Worm (Caenorhabditis elegans): ENCODE data around the gene W02H5.8.

The W02H5.8 gene

DNA sequence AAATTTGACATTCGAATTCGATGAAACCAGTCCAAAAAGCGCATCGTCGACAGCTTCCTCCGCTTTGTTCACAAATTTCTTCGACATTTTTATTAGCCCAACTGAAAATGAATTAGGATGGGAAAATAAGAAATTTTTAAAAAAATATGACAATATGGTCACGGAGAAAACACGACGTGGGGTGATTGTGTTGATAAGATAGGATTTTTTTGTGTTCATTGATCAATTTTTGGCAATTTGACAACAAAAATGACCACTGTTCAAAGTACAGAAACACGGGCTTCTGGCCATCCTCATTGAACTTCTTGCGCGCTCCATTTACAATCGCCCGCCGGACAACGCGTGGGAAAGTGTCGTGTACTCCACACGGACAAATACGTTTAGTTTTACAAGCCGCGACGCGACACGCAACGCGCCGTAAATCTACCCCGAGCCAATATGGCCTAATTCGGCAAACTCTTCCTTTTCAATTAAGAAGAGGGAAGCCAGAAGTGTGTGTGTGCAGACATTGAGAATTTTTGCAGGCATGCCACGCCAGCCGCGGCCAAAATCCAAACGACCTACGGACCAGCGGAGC, at the start of gene W02H5.8, which contains the start of gene angl-1:
W02H5.8 (minus strand) TSS at position 101 of the 577 bp plus-strand sequence.
angl-1 (plus strand) TSS at position 527 of the 577 bp plus-strand sequence.
- no peak for TF ChIP-seq mml-1 (tag; optimal IDR thresholded peaks at IDR 0.05)
- no peak for TF ChIP-seq nhr-77 (tag; optimal IDR thresholded peaks at IDR 0.05)
- TF ChIP-seq sea-2 (GFP tag; optimal IDR thresholded peaks at IDR 0.05), result no peak
- no peak for TF ChIP-seq zag-1 (tag; optimal IDR thresholded peaks at IDR 0.05)
- TF ChIP-seq nhr-28 (tag; optimal IDR thresholded peaks at IDR 0.05), result no peak
- TF ChIP-seq tbx-2 (tag; optimal IDR thresholded peaks at IDR 0.05), result no peak
- no peak for TF ChIP-seq ztf-11 (tag; optimal IDR thresholded peaks at IDR 0.05)
- no peak for TF ChIP-seq mdl-1 (tag; optimal IDR thresholded peaks at IDR 0.05)
- TF ChIP-seq elt-3 (tag; optimal IDR thresholded peaks at IDR 0.05), result no peak
- no peak for TF ChIP-seq egl-27 (tag; optimal IDR thresholded peaks at IDR 0.05)
- no peak for TF ChIP-seq lin-39 (tag; optimal IDR thresholded peaks at IDR 0.05)

DNA sequence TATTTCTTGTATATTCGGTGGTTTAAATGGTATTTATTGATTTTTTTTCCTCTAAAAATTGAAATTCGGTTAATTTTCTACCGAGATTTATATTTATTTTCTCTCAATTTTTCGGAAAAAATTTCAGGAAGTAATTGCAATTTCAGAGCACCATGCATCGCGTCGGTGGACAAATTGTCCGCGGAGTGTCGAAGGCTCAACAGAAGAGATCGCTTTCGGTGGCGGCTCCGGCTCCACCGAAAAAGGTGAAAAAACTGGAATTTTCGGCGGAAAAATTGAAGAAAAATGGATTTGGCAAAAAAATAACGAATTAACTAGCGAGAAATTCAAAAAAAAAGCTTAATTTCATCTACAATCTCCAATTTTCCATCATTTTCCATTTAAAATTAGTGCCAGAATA, 46.4 kb upstream of the W02H5.8 start, which contains the start of gene nuo-5:
nuo-5 (plus strand) TSS at position 147 of the 400 bp plus-strand sequence.
- TF ChIP-seq ceh-82 (tag; optimal IDR thresholded peaks at IDR 0.05) (no peak), nhr-12 (tag; optimal IDR thresholded peaks at IDR 0.05) (no peak), nhr-25 (tag; optimal IDR thresholded peaks at IDR 0.05) (no peak), ama-1 (optimal IDR thresholded peaks at IDR 0.05) (no peak), snpc-4 (tag; optimal IDR thresholded peaks at IDR 0.05) (no peak), ZK546.5 (tag; optimal IDR thresholded peaks at IDR 0.05) (no peak), elt-3 (tag; optimal IDR thresholded peaks at IDR 0.05) (no peak), nhr-76 (tag; optimal IDR thresholded peaks at IDR 0.05) (no peak), nhr-23 (tag; optimal IDR thresholded peaks at IDR 0.05) (no peak), nhr-237 (tag; optimal IDR thresholded peaks at IDR 0.05) (no peak)

- TF ChIP-seq elt-1 (tag; optimal IDR thresholded peaks at IDR 0.05) (no peak), sea-2 (GFP tag; optimal IDR thresholded peaks at IDR 0.05) (no peak), pha-4 (tag; optimal IDR thresholded peaks at IDR 0.05) (no peak), nhr-77 (tag; optimal IDR thresholded peaks at IDR 0.05) (no peak), aly-2 (tag; optimal IDR thresholded peaks at IDR 0.05) (no peak), mdl-1 (tag; optimal IDR thresholded peaks at IDR 0.05) (no peak), nhr-43 (tag; optimal IDR thresholded peaks at IDR 0.05; ENCODE audit: poor library complexity, severe bottlenecking) (no peak), jun-1 (tag; optimal IDR thresholded peaks at IDR 0.05) (no peak), ceh-28 (tag; optimal IDR thresholded peaks at IDR 0.05) (no peak), nhr-25 (tag; optimal IDR thresholded peaks at IDR 0.05) (no peak), hmg-11 (tag; optimal IDR thresholded peaks at IDR 0.05) (no peak), pqm-1 (tag; optimal IDR thresholded peaks at IDR 0.05) (no peak), ceh-82 (tag; optimal IDR thresholded peaks at IDR 0.05) (no peak), ama-1 (optimal IDR thresholded peaks at IDR 0.05) (no peak), ZK546.5 (tag; optimal IDR thresholded peaks at IDR 0.05) (no peak), tbx-2 (tag; optimal IDR thresholded peaks at IDR 0.05) (no peak), unc-39 (tag; optimal IDR thresholded peaks at IDR 0.05) (no peak)
Measured at ce11 chrV:2697693-2698092, 45.2 kb upstream of the W02H5.8 start.

DNA sequence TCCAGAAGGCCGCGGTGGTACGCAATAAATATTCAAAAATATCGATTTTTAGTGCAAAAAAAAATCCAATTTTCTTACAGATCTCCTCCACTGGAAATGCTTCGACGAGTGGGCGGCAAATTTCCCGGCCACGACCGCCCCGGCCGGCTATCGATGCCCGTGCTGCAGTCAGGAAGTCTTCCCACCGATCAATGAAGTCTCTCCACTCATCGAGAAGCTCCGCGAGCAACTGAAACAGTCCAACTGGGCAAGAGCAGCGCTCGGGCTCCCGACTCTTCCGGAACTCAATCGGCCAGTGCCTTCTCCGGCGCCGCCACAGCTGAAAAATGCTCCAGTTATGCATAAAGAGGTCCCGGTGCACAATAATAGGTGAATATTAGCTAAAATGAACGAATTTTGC, 43.5 kb upstream of the W02H5.8 start, which contains the start of gene Y45G12B.3:
Y45G12B.3 (minus strand) TSS at position 320 of the 400 bp plus-strand sequence.
- TF ChIP-seq lin-15B (tag; optimal IDR thresholded peaks at IDR 0.05) (no peak), nhr-28 (tag; optimal IDR thresholded peaks at IDR 0.05) (no peak), R02D3.7 (tag; optimal IDR thresholded peaks at IDR 0.05) (no peak), ztf-11 (tag; optimal IDR thresholded peaks at IDR 0.05) (no peak), elt-3 (tag; optimal IDR thresholded peaks at IDR 0.05) (no peak), fkh-10 (GFP tag; optimal IDR thresholded peaks at IDR 0.05) (no peak)

DNA sequence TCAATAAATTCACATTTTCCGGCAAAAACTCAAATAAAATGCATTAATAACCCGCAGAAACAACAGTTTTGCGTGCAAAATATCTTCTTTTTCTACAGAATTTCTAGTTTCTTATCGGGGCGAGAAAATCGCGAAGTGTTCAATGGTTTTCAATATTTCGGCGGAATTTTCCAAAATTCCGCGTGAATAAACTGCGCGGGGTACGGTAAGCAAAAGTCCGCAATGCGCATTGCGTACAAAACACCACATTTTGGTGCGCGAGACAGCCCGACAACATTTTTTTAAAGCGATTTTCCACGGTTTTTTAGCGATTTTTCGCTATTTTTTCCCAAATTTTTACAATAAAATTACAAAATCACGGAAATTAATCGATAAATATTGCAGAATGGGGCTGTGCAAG, 41.9 kb upstream of the W02H5.8 start, which contains the start of gene Y45G12B.2:
Y45G12B.2 (plus strand) TSS at position 383 of the 400 bp plus-strand sequence.
- TF ChIP-seq jun-1 (tag; optimal IDR thresholded peaks at IDR 0.05), result peak; percentile 17
- TF ChIP-seq nhr-25 (tag; optimal IDR thresholded peaks at IDR 0.05), result peak; percentile 38
- TF ChIP-seq ztf-4 (tag; optimal IDR thresholded peaks at IDR 0.05), result no peak
- peak; percentile 67 for TF ChIP-seq hmg-11 (tag; optimal IDR thresholded peaks at IDR 0.05)
- peak; percentile 47 for TF ChIP-seq elt-2 (tag; optimal IDR thresholded peaks at IDR 0.05)
- no peak for TF ChIP-seq skn-1 (tag; optimal IDR thresholded peaks at IDR 0.05)
- TF ChIP-seq unc-39 (tag; optimal IDR thresholded peaks at IDR 0.05), result no peak
- no peak for TF ChIP-seq ama-1 (optimal IDR thresholded peaks at IDR 0.05)
- TF ChIP-seq daf-12 (tag; optimal IDR thresholded peaks at IDR 0.05), result no peak
- TF ChIP-seq lsy-12 (tag; optimal IDR thresholded peaks at IDR 0.05), result no peak
- no peak for TF ChIP-seq ceh-9 (tag; optimal IDR thresholded peaks at IDR 0.05)
- TF ChIP-seq nhr-237 (tag; optimal IDR thresholded peaks at IDR 0.05), result no peak
- no peak for TF ChIP-seq ceh-82 (tag; optimal IDR thresholded peaks at IDR 0.05)
- TF ChIP-seq mdl-1 (tag; optimal IDR thresholded peaks at IDR 0.05), result no peak
- peak; percentile 31 for TF ChIP-seq ceh-28 (tag; optimal IDR thresholded peaks at IDR 0.05)
- no peak for TF ChIP-seq mml-1 (tag; optimal IDR thresholded peaks at IDR 0.05)
- TF ChIP-seq elt-1 (tag; optimal IDR thresholded peaks at IDR 0.05), result no peak
- TF ChIP-seq lin-15B (tag; optimal IDR thresholded peaks at IDR 0.05), result peak; percentile 71
- TF ChIP-seq aly-2 (tag; optimal IDR thresholded peaks at IDR 0.05), result no peak
- TF ChIP-seq fkh-2 (tag; optimal IDR thresholded peaks at IDR 0.05), result no peak
- TF ChIP-seq elt-3 (tag; optimal IDR thresholded peaks at IDR 0.05), result no peak
- peak; percentile 58 for TF ChIP-seq nhr-23 (tag; optimal IDR thresholded peaks at IDR 0.05)
- no peak for TF ChIP-seq fos-1 (tag; optimal IDR thresholded peaks at IDR 0.05)
- TF ChIP-seq pqm-1 (tag; optimal IDR thresholded peaks at IDR 0.05), result peak; percentile 58
- TF ChIP-seq sea-2 (GFP tag; optimal IDR thresholded peaks at IDR 0.05), result peak; percentile 17
- TF ChIP-seq R02D3.7 (tag; optimal IDR thresholded peaks at IDR 0.05), result no peak
- TF ChIP-seq nfya-1 (tag; optimal IDR thresholded peaks at IDR 0.05; ENCODE audit: insufficient read depth), result peak; percentile 90
- no peak for TF ChIP-seq nhr-76 (tag; optimal IDR thresholded peaks at IDR 0.05)
- no peak for TF ChIP-seq ztf-11 (tag; optimal IDR thresholded peaks at IDR 0.05)

All from whole organism, L3 larva.